Worm (Caenorhabditis elegans): ENCODE measurements around the gene F36G3.3.

F36G3.3 gene

ce11 chrX:9805426-9805825, 6.8 kb downstream of the F36G3.3 start:
- TF ChIP-seq ztf-11 (tag; optimal IDR thresholded peaks at IDR 0.05) (no peak), fkh-10 (GFP tag; optimal IDR thresholded peaks at IDR 0.05) (peak; percentile 72), dmd-6 (GFP tag; IDR thresholded peaks at IDR 0.05) (no peak), unc-130 (GFP tag; optimal IDR thresholded peaks at IDR 0.05) (no peak), ces-1 (GFP tag; optimal IDR thresholded peaks at IDR 0.05) (peak; percentile 85)

- TF ChIP-seq unc-62 (GFP tag; optimal IDR thresholded peaks at IDR 0.05 in 1 of 2) (peak in 1 of 2 experiments; percentile 7), unc-62 (tag; optimal IDR thresholded peaks at IDR 0.05) (no peak), ztf-11 (tag; optimal IDR thresholded peaks at IDR 0.05) (no peak), ceh-62 (tag; optimal IDR thresholded peaks at IDR 0.05) (no peak), ctbp-1 (GFP tag; IDR thresholded peaks at IDR 0.05) (0 out of 2 replicates have a peak, but pooled peaks have one; percentile 57), set-16 (GFP tag; IDR thresholded peaks at IDR 0.05) (peak; percentile 89), mdt-29 (GFP tag; IDR thresholded peaks at IDR 0.05) (no peak)
These were observed 8.9 kb downstream of the F36G3.3 start, which contains the start of gene lgc-47 for ce11 chrX:9807377-9808048. TSS of gene lgc-47 (minus strand) at chrX:9807662.

ce11 chrX:9814132-9814811, 15.6 kb downstream of the F36G3.3 start:
- TF ChIP-seq nhr-48 (tag; optimal IDR thresholded peaks at IDR 0.05) = no peak
- no peak for TF ChIP-seq tag-97 (GFP tag; IDR thresholded peaks at IDR 0.05)
- no peak for TF ChIP-seq Y105C5A.15 (GFP tag; IDR thresholded peaks at IDR 0.05)
- TF ChIP-seq unc-62 (GFP tag; optimal IDR thresholded peaks at IDR 0.05 in 1 of 2) = peak in 1 of 2 experiments; percentile 22
- no peak for TF ChIP-seq unc-62 (tag; optimal IDR thresholded peaks at IDR 0.05)
- no peak for TF ChIP-seq fkh-10 (GFP tag; optimal IDR thresholded peaks at IDR 0.05)
- no peak for TF ChIP-seq ztf-7 (tag; optimal IDR thresholded peaks at IDR 0.05)
- no peak for TF ChIP-seq ztf-11 (tag; optimal IDR thresholded peaks at IDR 0.05)
- no peak for TF ChIP-seq hlh-30 (tag; optimal IDR thresholded peaks at IDR 0.05; ENCODE audit: insufficient read depth)
- peak; percentile 68 for TF ChIP-seq set-16 (GFP tag; IDR thresholded peaks at IDR 0.05)

ce11 chrX:9822173-9822572, 23.5 kb downstream of the F36G3.3 start, which contains the start of gene dpy-22:
TSS of gene dpy-22 (minus strand) at chrX:9822273.
- no peak for TF ChIP-seq Y75B8A.6 (GFP tag; IDR thresholded peaks at IDR 0.05)
- TF ChIP-seq mxl-3 (GFP tag; optimal IDR thresholded peaks at IDR 0.05) = no peak
- TF ChIP-seq mdt-29 (GFP tag; IDR thresholded peaks at IDR 0.05) = no peak
- TF ChIP-seq lim-7 (GFP tag; IDR thresholded peaks at IDR 0.05) = no peak

ce11 chrX:9822606-9823264, 24.1 kb downstream of the F36G3.3 start:
- TF ChIP-seq lin-1 (GFP tag; IDR thresholded peaks at IDR 0.05) = no peak
- peak in 1 of 2 experiments; percentile 76 for TF ChIP-seq mdl-1 (tag; optimal IDR thresholded peaks at IDR 0.05)
- TF ChIP-seq php-3 (GFP tag; IDR thresholded peaks at IDR 0.05) = 0 out of 2 replicates have a peak, but pooled peaks have one; percentile 15
- peak; percentile 23 for TF ChIP-seq dpl-1 (GFP tag; optimal IDR thresholded peaks at IDR 0.05)
- no peak for TF ChIP-seq ceh-44 (GFP tag; IDR thresholded peaks at IDR 0.05)
- peak; percentile 70 for TF ChIP-seq dmd-6 (GFP tag; IDR thresholded peaks at IDR 0.05)
- TF ChIP-seq F26F4.8 (GFP tag; conservative IDR thresholded peaks at IDR 0.05) = no peak
- peak; percentile 45 for TF ChIP-seq nhr-28 (tag; optimal IDR thresholded peaks at IDR 0.05)
- TF ChIP-seq nhr-25 (tag; optimal IDR thresholded peaks at IDR 0.05; ENCODE audit: borderline replicate concordance, insufficient read depth) = peak; percentile 59
- peak; percentile 85 for TF ChIP-seq mep-1 (tag; optimal IDR thresholded peaks at IDR 0.05)
- TF ChIP-seq daf-12 (tag; optimal IDR thresholded peaks at IDR 0.05) = no peak
- TF ChIP-seq nhr-11 (tag; optimal IDR thresholded peaks at IDR 0.05) = peak; percentile 20
- TF ChIP-seq pqm-1 (tag; optimal IDR thresholded peaks at IDR 0.05) = peak; percentile 33
- TF ChIP-seq mxl-2 (GFP tag; conservative IDR thresholded peaks at IDR 0.05) = no peak
- peak; percentile 74 for TF ChIP-seq mes-2 (tag; optimal IDR thresholded peaks at IDR 0.05; ENCODE audit: poor library complexity, severe bottlenecking)
- no peak for TF ChIP-seq F37D6.2 (tag; optimal IDR thresholded peaks at IDR 0.05)
- peak; percentile 42 for TF ChIP-seq nhr-6 (tag; optimal IDR thresholded peaks at IDR 0.05)
- peak; percentile 75 for TF ChIP-seq rbr-2 (tag; optimal IDR thresholded peaks at IDR 0.05)
- no peak for TF ChIP-seq daf-16 (GFP tag; optimal IDR thresholded peaks at IDR 0.05)
- peak; percentile 77 for TF ChIP-seq daf-16 (tag; optimal IDR thresholded peaks at IDR 0.05)
- TF ChIP-seq hlh-30 (tag; optimal IDR thresholded peaks at IDR 0.05; ENCODE audit: insufficient read depth) = peak; percentile 61
- TF ChIP-seq hlh-11 (tag; optimal IDR thresholded peaks at IDR 0.05) = peak; percentile 80
- TF ChIP-seq unc-62 (GFP tag; optimal IDR thresholded peaks at IDR 0.05 in 1 of 2) = peak in 1 of 2 experiments; percentile 93
- TF ChIP-seq unc-62 (tag; optimal IDR thresholded peaks at IDR 0.05) = no peak
